Worm (Caenorhabditis elegans) whole organism, mixed stage, embryonic: ENCODE measurements around the gene sto-2.

ENCODE experiments used
- M03D4.4 ChIP-seq: sonication (generic microtip); optimal IDR thresholded peaks from 2 replicates; lab custom pipeline; 2017; ENCODE audit warnings: mild to moderate bottlenecking, missing genetic modification characterization, missing compliant biosample characterization
- blmp-1 ChIP-seq: fragments of 150-350 bp; optimal IDR thresholded peaks from 2 replicates; lab custom pipeline; 2014; ENCODE audit warnings: missing biosample characterization, missing genetic modification characterization
- ceh-39 ChIP-seq: fragments of 150-350 bp; optimal IDR thresholded peaks from 2 replicates; lab custom pipeline; 2014; ENCODE audit warnings: missing biosample characterization, missing genetic modification characterization
- ceh-43 ChIP-seq: fragments of 200-800 bp; sonication (Bioruptor generic); optimal IDR thresholded peaks from 2 replicates; lab custom pipeline; 2018; ENCODE audit warnings: mild to moderate bottlenecking, missing genetic modification characterization, moderate library complexity, missing compliant biosample characterization
- ceh-83 ChIP-seq: fragments of 200-800 bp; sonication (Bioruptor generic); optimal IDR thresholded peaks from 2 replicates; lab custom pipeline; 2018; ENCODE audit warnings: mild to moderate bottlenecking, missing genetic modification characterization, missing compliant biosample characterization
- ces-1 ChIP-seq: fragments of 150-350 bp; optimal IDR thresholded peaks from 2 replicates; lab custom pipeline; 2014; ENCODE audit warnings: missing biosample characterization, missing genetic modification reagents, missing genetic modification characterization
- cnd-1 ChIP-seq: fragments of 200-800 bp; sonication (Bioruptor generic); optimal IDR thresholded peaks from 2 replicates; lab custom pipeline; 2018; ENCODE audit warnings: mild to moderate bottlenecking, missing genetic modification characterization, missing compliant biosample characterization
- drap-1 ChIP-seq: fragments of 200-800 bp; sonication (Bioruptor generic); optimal IDR thresholded peaks from 3 replicates; lab custom pipeline; 2018; ENCODE audit warnings: mild to moderate bottlenecking, missing genetic modification characterization, missing compliant biosample characterization
- elt-1 ChIP-seq: sonication (generic microtip); optimal IDR thresholded peaks from 2 replicates; lab custom pipeline; 2017; ENCODE audit warnings: missing genetic modification characterization, mild to moderate bottlenecking, missing compliant biosample characterization, antibody characterized with exemption, moderate library complexity, borderline replicate concordance; ENCODE audit not compliant: insufficient read depth
- elt-3 ChIP-seq: fragments of 150-350 bp; optimal IDR thresholded peaks from 2 replicates; lab custom pipeline; 2014; ENCODE audit warnings: missing biosample characterization, missing genetic modification characterization
- flh-1 ChIP-seq: fragments of 200-800 bp; sonication (Bioruptor generic); optimal IDR thresholded peaks from 2 replicates; lab custom pipeline; 2018; ENCODE audit warnings: mild to moderate bottlenecking, missing genetic modification characterization, moderate library complexity, missing compliant biosample characterization
- ham-2 ChIP-seq: fragments of 200-800 bp; sonication (Bioruptor generic); optimal IDR thresholded peaks from 2 replicates; lab custom pipeline; 2018; ENCODE audit warnings: mild to moderate bottlenecking, missing genetic modification characterization, missing compliant biosample characterization
- hlh-1 ChIP-seq: fragments of 150-350 bp; optimal IDR thresholded peaks from 2 replicates; lab custom pipeline; 2014; ENCODE audit warnings: missing biosample characterization, missing genetic modification reagents, missing genetic modification characterization
- lin-13 ChIP-seq: fragments of 150-350 bp; optimal IDR thresholded peaks from 2 replicates; lab custom pipeline; 2014; ENCODE audit warnings: missing biosample characterization, missing genetic modification characterization
- lin-32 ChIP-seq: fragments of 200-800 bp; sonication (Bioruptor generic); optimal IDR thresholded peaks from 2 replicates; lab custom pipeline; 2018; ENCODE audit warnings: mild to moderate bottlenecking, missing genetic modification characterization, missing compliant biosample characterization
- lsy-2 ChIP-seq: fragments of 150-350 bp; optimal IDR thresholded peaks from 2 replicates; lab custom pipeline; 2014; ENCODE audit warnings: missing biosample characterization, missing genetic modification characterization
- mab-5 ChIP-seq: fragments of 150-350 bp; optimal IDR thresholded peaks from 2 replicates; lab custom pipeline; 2014; ENCODE audit warnings: missing biosample characterization, missing genetic modification characterization
- mep-1 ChIP-seq: fragments of 150-350 bp; optimal IDR thresholded peaks from 2 replicates; lab custom pipeline; 2017; ENCODE audit warnings: missing biosample characterization, missing genetic modification reagents, missing genetic modification characterization, inconsistent platforms
- mls-2 ChIP-seq: sonication (generic microtip); optimal IDR thresholded peaks from 2 replicates; lab custom pipeline; 2016; ENCODE audit warnings: mild to moderate bottlenecking, missing genetic modification characterization, moderate library complexity, missing compliant biosample characterization
- nhr-12 ChIP-seq: fragments of 150-350 bp; optimal IDR thresholded peaks from 2 replicates; lab custom pipeline; 2014; ENCODE audit warnings: missing biosample characterization, missing genetic modification characterization
- nhr-2 ChIP-seq: fragments of 150-350 bp; optimal IDR thresholded peaks from 2 replicates; lab custom pipeline; 2014; ENCODE audit warnings: missing biosample characterization, missing genetic modification characterization
- nhr-237 ChIP-seq: fragments of 150-350 bp; optimal IDR thresholded peaks from 2 replicates; lab custom pipeline; 2014; ENCODE audit warnings: missing biosample characterization, missing genetic modification characterization
- nhr-28 ChIP-seq: fragments of 150-350 bp; optimal IDR thresholded peaks from 2 replicates; lab custom pipeline; 2014; ENCODE audit warnings: missing biosample characterization, missing genetic modification characterization
- nhr-76 ChIP-seq: sonication (generic microtip); optimal IDR thresholded peaks from 2 replicates; lab custom pipeline; 2017; ENCODE audit warnings: missing biosample characterization, missing genetic modification characterization
- pha-4 ChIP-seq: fragments of 150-350 bp; optimal IDR thresholded peaks from 2 replicates; lab custom pipeline; 2018; ENCODE audit warnings: missing biosample characterization, missing genetic modification reagents, missing genetic modification characterization
- snpc-4 ChIP-seq: fragments of 150-350 bp; optimal IDR thresholded peaks from 2 replicates; lab custom pipeline; 2014; ENCODE audit warnings: missing biosample characterization, missing genetic modification characterization
- sptf-1 ChIP-seq: sonication (generic microtip); optimal IDR thresholded peaks from 2 replicates; lab custom pipeline; 2017; ENCODE audit warnings: mild to moderate bottlenecking, missing genetic modification characterization, moderate library complexity, missing compliant biosample characterization
- tbx-8 ChIP-seq: fragments of 200-800 bp; sonication (Bioruptor generic); optimal IDR thresholded peaks from 2 replicates; lab custom pipeline; 2018; ENCODE audit warnings: mild to moderate bottlenecking, missing genetic modification characterization, moderate library complexity, missing compliant biosample characterization
- unc-39 ChIP-seq: fragments of 150-350 bp; optimal IDR thresholded peaks from 2 replicates; lab custom pipeline; 2014; ENCODE audit warnings: missing biosample characterization, missing genetic modification characterization
- unc-62 ChIP-seq: fragments of 150-350 bp; optimal IDR thresholded peaks from 2 replicates; lab custom pipeline; 2014; ENCODE audit warnings: missing biosample characterization, missing genetic modification reagents, missing genetic modification characterization
- zip-8 ChIP-seq: fragments of 150-350 bp; optimal IDR thresholded peaks from 2 replicates; lab custom pipeline; 2014; ENCODE audit warnings: missing biosample characterization, missing genetic modification characterization
- ztf-11 ChIP-seq: fragments of 150-350 bp; optimal IDR thresholded peaks from 2 replicates; lab custom pipeline; 2014; ENCODE audit warnings: missing biosample characterization, missing genetic modification characterization

sto-2 gene

DNA sequence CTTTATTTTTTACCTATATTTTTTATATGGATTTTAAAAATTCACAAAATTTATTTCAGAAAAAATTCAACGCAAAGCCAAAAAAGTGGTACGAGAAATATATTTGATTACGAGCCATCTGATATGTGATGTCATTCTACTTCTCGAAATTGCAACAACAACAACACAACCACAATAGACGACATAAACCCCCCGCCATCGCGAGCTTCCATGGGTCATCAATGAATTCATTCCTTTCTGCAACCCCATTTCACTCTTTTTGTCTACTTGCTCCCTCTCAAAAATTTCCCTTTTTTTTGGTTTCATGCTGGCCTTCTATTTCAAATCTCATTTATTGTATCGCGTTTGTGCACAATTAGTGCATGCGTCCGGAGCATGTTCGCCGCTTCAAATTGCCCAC is 24.7 kb upstream of the sto-2 start:
- TF ChIP-seq nhr-12 (tag; lab: Kevin White, UChicago) (no peak), cnd-1 (tag; lab: Kevin White, UChicago) (no peak), ztf-11 (tag; lab: Kevin White, UChicago) (no peak), unc-62 (GFP tag; lab: Kevin White, UChicago) (no peak), lsy-2 (tag; lab: Kevin White, UChicago) (no peak), nhr-2 (no peak), elt-3 (no peak), nhr-237 (tag; lab: Kevin White, UChicago) (no peak), lin-32 (no peak), mab-5 (no peak), mls-2 (tag; lab: Kevin White, UChicago) (no peak), hlh-1 (tag; lab: Kevin White, UChicago) (no peak), sptf-1 (no peak), ceh-83 (no peak), ces-1 (GFP tag; lab: Kevin White, UChicago) (no peak), snpc-4 (tag; lab: Kevin White, UChicago) (no peak), blmp-1 (tag; lab: Kevin White, UChicago) (no peak)

- no peak for TF ChIP-seq lin-13 (tag; lab: Kevin White, UChicago)
Observed at ce11 chrX:5346303-5346702, 23.1 kb upstream of the sto-2 start.

DNA sequence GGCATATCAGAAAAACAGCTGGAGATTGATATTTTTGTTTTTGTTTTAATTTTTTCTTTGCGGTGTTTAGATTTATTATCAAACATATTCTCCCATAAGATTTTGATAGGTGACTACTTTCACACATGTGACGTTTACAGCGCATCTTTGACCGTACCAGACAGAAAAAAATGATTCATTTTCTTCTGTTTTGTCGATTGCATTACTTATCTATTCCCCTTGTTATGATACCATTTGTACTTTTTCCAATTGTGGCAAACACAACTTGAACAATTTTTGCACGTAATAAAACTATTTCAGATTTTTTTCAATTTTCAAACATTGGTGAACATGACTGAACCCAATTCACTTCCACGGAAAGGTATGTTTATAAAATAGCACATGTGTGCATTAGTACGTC is 21.1 kb upstream of the sto-2 start, which contains the start of gene C26B9.1:
Gene C26B9.1, plus strand, starts transcription at position 301 of the 400 bp plus-strand sequence.
- no peak for TF ChIP-seq ceh-83
- no peak for TF ChIP-seq zip-8 (tag; lab: Kevin White, UChicago)
- TF ChIP-seq nhr-12 (tag; lab: Kevin White, UChicago): no peak
- no peak for TF ChIP-seq drap-1 (GFP tag; lab: Kevin White, UChicago)
- TF ChIP-seq nhr-237 (tag; lab: Kevin White, UChicago): no peak
- no peak for TF ChIP-seq blmp-1 (tag; lab: Kevin White, UChicago)
- no peak for TF ChIP-seq sptf-1
- no peak for TF ChIP-seq lin-13 (tag; lab: Kevin White, UChicago)
- no peak for TF ChIP-seq nhr-76 (tag; lab: Kevin White, UChicago)
- no peak for TF ChIP-seq ces-1 (GFP tag; lab: Kevin White, UChicago)
- no peak for TF ChIP-seq tbx-8
- no peak for TF ChIP-seq unc-39
- TF ChIP-seq flh-1 (GFP tag; lab: Kevin White, UChicago): no peak
- no peak for TF ChIP-seq ztf-11 (tag; lab: Kevin White, UChicago)
- TF ChIP-seq lsy-2 (tag; lab: Kevin White, UChicago): no peak

DNA sequence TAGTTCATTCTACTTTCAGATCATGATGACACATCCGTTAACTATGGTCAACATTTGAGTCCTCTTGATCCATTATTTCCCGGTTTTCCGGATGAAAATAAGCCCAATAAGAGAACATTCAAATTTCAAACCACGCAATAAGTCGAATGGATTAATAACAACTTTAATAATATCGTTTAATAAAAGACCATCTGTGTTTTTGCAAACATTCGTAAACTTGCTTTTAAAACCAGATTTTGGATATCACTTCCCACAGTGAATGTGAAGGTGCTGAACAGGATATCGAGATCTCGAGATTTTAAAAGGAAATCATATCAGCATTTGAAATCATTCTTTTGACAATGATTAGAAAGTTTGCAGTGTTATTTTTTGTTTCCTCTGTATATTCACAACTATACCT is 18.8 kb upstream of the sto-2 start, which contains the start of gene C26B9.7:
Gene C26B9.7, plus strand, starts transcription at position 301 of the 400 bp plus-strand sequence.
- no peak for TF ChIP-seq nhr-28
- no peak for TF ChIP-seq drap-1 (GFP tag; lab: Kevin White, UChicago)
- TF ChIP-seq flh-1 (GFP tag; lab: Kevin White, UChicago): no peak
- no peak for TF ChIP-seq pha-4
- TF ChIP-seq ztf-11 (tag; lab: Kevin White, UChicago): no peak
- TF ChIP-seq lin-13 (tag; lab: Kevin White, UChicago): no peak
- TF ChIP-seq lin-32: no peak
- TF ChIP-seq ham-2 (GFP tag; lab: Kevin White, UChicago): no peak
- TF ChIP-seq elt-3: no peak
- TF ChIP-seq zip-8 (tag; lab: Kevin White, UChicago): no peak
- TF ChIP-seq nhr-237 (tag; lab: Kevin White, UChicago): no peak
- no peak for TF ChIP-seq M03D4.4 (tag; lab: Kevin White, UChicago)
- no peak for TF ChIP-seq ceh-83

- TF ChIP-seq unc-39: no peak
- TF ChIP-seq nhr-12 (tag; lab: Kevin White, UChicago): no peak
- no peak for TF ChIP-seq zip-8 (tag; lab: Kevin White, UChicago)
- TF ChIP-seq ceh-83: no peak
- no peak for TF ChIP-seq flh-1 (GFP tag; lab: Kevin White, UChicago)
- TF ChIP-seq nhr-237 (tag; lab: Kevin White, UChicago): no peak
- TF ChIP-seq hlh-1 (tag; lab: Kevin White, UChicago): no peak
- no peak for TF ChIP-seq elt-3
- TF ChIP-seq lin-13 (tag; lab: Kevin White, UChicago): no peak
Observed at ce11 chrX:5339889-5340288, 16.7 kb upstream of the sto-2 start, which contains the start of gene C26B9.2. Gene C26B9.2 (plus strand): TSS chrX:5340189.

DNA sequence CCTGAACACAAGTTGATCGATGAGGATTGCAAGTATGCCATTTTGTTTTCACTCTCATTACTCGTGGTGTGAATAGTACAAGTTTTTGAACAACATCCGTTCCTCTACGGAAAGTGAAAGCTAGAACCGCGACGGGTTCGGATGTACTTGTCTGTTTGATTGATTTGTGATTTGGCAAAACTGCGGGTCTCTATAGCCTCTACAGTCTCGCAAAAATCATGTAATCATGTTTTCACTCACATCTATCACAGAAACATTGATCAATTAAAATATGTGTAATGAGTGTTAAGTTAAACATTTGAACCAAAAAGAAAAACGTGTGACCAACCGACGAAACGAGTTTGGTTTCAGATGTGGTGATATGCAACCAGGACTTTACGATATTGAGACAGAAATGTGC is 16.2 kb upstream of the sto-2 start:
- no peak for TF ChIP-seq mep-1 (tag; lab: Kevin White, UChicago)
- no peak for TF ChIP-seq flh-1 (GFP tag; lab: Kevin White, UChicago)
- no peak for TF ChIP-seq pha-4
- TF ChIP-seq ham-2 (GFP tag; lab: Kevin White, UChicago): no peak
- no peak for TF ChIP-seq ztf-11 (tag; lab: Kevin White, UChicago)
- TF ChIP-seq ceh-39 (tag; lab: Kevin White, UChicago): no peak
- TF ChIP-seq elt-3: no peak
- TF ChIP-seq mab-5: no peak
- TF ChIP-seq elt-1: no peak
- no peak for TF ChIP-seq tbx-8
- no peak for TF ChIP-seq lin-13 (tag; lab: Kevin White, UChicago)
- TF ChIP-seq unc-62 (GFP tag; lab: Kevin White, UChicago): no peak
- no peak for TF ChIP-seq ceh-43 (GFP tag; lab: Kevin White, UChicago)
- TF ChIP-seq ces-1 (GFP tag; lab: Kevin White, UChicago): no peak
- TF ChIP-seq M03D4.4 (tag; lab: Kevin White, UChicago): no peak
